Worm (Caenorhabditis elegans) whole organism, L1 larva: Measurements from ENCODE around the gene cylc-1.
A peak's percentile ranks its signal among the peaks of the same experiment; 100 is the strongest.

ENCODE experiments used
- C04F5.9 ChIP-seq: sonication (generic microtip); optimal IDR thresholded peaks from 2 replicates; lab custom pipeline; 2016; ENCODE audit warnings: missing genetic modification characterization, missing compliant biosample characterization
- C16A3.4 ChIP-seq: fragments of 150-350 bp; optimal IDR thresholded peaks from 2 replicates; lab custom pipeline; 2014; ENCODE audit warnings: missing biosample characterization, missing genetic modification characterization
- F16B12.6 ChIP-seq: fragments of 150-350 bp; optimal IDR thresholded peaks from 2 replicates; lab custom pipeline; 2014; ENCODE audit warnings: missing biosample characterization, missing genetic modification characterization
- Y116A8C.19 ChIP-seq: sonication (generic microtip); optimal IDR thresholded peaks from 2 replicates; lab custom pipeline; 2016; ENCODE audit warnings: missing compliant biosample characterization, missing genetic modification characterization, borderline replicate concordance
- alr-1 ChIP-seq: fragments of 200-800 bp; sonication (Bioruptor generic); optimal IDR thresholded peaks from 2 replicates; lab custom pipeline; 2018; ENCODE audit warnings: borderline replicate concordance, mild to moderate bottlenecking, missing genetic modification characterization, missing compliant biosample characterization
- aly-2 ChIP-seq: fragments of 150-350 bp; optimal IDR thresholded peaks from 2 replicates; lab custom pipeline; 2014; ENCODE audit warnings: missing biosample characterization, missing genetic modification characterization
- ama-1 ChIP-seq: fragments of 150-350 bp; optimal IDR thresholded peaks from 2 replicates; lab custom pipeline; 2014
- ceh-63 ChIP-seq: fragments of 200-800 bp; sonication (Bioruptor generic); optimal IDR thresholded peaks from 2 replicates; lab custom pipeline; 2018; ENCODE audit warnings: mild to moderate bottlenecking, missing genetic modification characterization, missing compliant biosample characterization
- ceh-8 ChIP-seq: fragments of 200-800 bp; sonication (Bioruptor generic); optimal IDR thresholded peaks from 2 replicates; lab custom pipeline; 2018; ENCODE audit warnings: mild to moderate bottlenecking, missing genetic modification characterization, moderate library complexity, missing compliant biosample characterization
- ceh-82 ChIP-seq, 3 experiments: fragments of 150-350 bp in 1 of 3; sonication (generic microtip) in 2 of 3; optimal IDR thresholded peaks; 2 replicates each; lab custom pipeline; 2014 to 2017; ENCODE audit warnings: missing biosample characterization in 3 of 3, missing genetic modification characterization in 3 of 3
- ceh-90 ChIP-seq: sonication (generic microtip); optimal IDR thresholded peaks from 2 replicates; lab custom pipeline; 2016; ENCODE audit warnings: missing genetic modification characterization, missing compliant biosample characterization
- ces-1 ChIP-seq: fragments of 150-350 bp; optimal IDR thresholded peaks from 2 replicates; lab custom pipeline; 2014; ENCODE audit warnings: missing biosample characterization, missing genetic modification reagents, missing genetic modification characterization
- dsc-1 ChIP-seq: sonication (generic microtip); optimal IDR thresholded peaks from 2 replicates; lab custom pipeline; 2016; ENCODE audit warnings: mild to moderate bottlenecking, missing genetic modification characterization, missing compliant biosample characterization
- efl-1 ChIP-seq, 4 experiments: fragments of 150-350 bp; optimal IDR thresholded peaks in 3 of 4; peaks in 1 of 4; 1 replicate in 1 of 4; 2 replicates in 3 of 4; lab custom pipeline; 2014; ENCODE audit warnings: missing biosample characterization in 2 of 4, missing genetic modification characterization in 2 of 4, missing genetic modification reagents in 2 of 4
- elt-2 ChIP-seq: sonication (generic microtip); optimal IDR thresholded peaks from 2 replicates; lab custom pipeline; 2016; ENCODE audit warnings: missing genetic modification characterization, mild to moderate bottlenecking, inconsistent platforms, missing compliant biosample characterization, missing genetic modification reagents
- elt-3 ChIP-seq, 6 experiments: fragments of 150-350 bp in 1 of 6; sonication (generic microtip); optimal IDR thresholded peaks; 2 replicates each; lab custom pipeline; 2017 to 2018; ENCODE audit warnings: missing biosample characterization in 6 of 6, missing genetic modification characterization in 6 of 6, inconsistent platforms in 1 of 6
- ets-5 ChIP-seq: fragments of 200-800 bp; sonication (Bioruptor generic); IDR thresholded peaks from 2 replicates; pipeline ENCODE4 v1.3.6; 2022; ENCODE audit warnings: missing genetic modification characterization, missing compliant biosample characterization
- fkh-8 ChIP-seq: sonication (generic microtip); optimal IDR thresholded peaks from 2 replicates; lab custom pipeline; 2016; ENCODE audit warnings: mild to moderate bottlenecking, missing genetic modification characterization, missing compliant biosample characterization
- fos-1 ChIP-seq: fragments of 150-350 bp; optimal IDR thresholded peaks from 2 replicates; lab custom pipeline; 2014; ENCODE audit warnings: missing biosample characterization, missing genetic modification characterization
- grh-1 ChIP-seq: fragments of 200-800 bp; sonication (Bioruptor generic); IDR thresholded peaks from 2 replicates; pipeline ENCODE4 v1.3.6; 2022; ENCODE audit warnings: missing genetic modification reagents, missing genetic modification characterization, missing compliant biosample characterization
- hlh-17 ChIP-seq: fragments of 200-800 bp; sonication (Bioruptor generic); optimal IDR thresholded peaks from 2 replicates; lab custom pipeline; 2018; ENCODE audit warnings: missing genetic modification characterization, mild to moderate bottlenecking, missing compliant biosample characterization, moderate library complexity, borderline replicate concordance
- hpl-2 ChIP-seq: fragments of 150-350 bp; optimal IDR thresholded peaks from 2 replicates; lab custom pipeline; 2014; ENCODE audit warnings: missing biosample characterization, missing genetic modification reagents, missing genetic modification characterization
- irx-1 ChIP-seq: sonication (generic microtip); optimal IDR thresholded peaks from 2 replicates; lab custom pipeline; 2016; ENCODE audit warnings: missing genetic modification characterization, missing compliant biosample characterization
- isw-1 ChIP-seq: fragments of 200-800 bp; sonication (Bioruptor generic); IDR thresholded peaks from 2 replicates; pipeline ENCODE4 v1.3.6; 2022; ENCODE audit warnings: missing genetic modification characterization, missing compliant biosample characterization
- lin-13 ChIP-seq: fragments of 150-350 bp; optimal IDR thresholded peaks from 2 replicates; lab custom pipeline; 2014; ENCODE audit warnings: missing biosample characterization, missing genetic modification reagents, missing genetic modification characterization
- lin-14 ChIP-seq: fragments of 200-800 bp; sonication (Bioruptor generic); optimal IDR thresholded peaks from 2 replicates; lab custom pipeline; 2018; ENCODE audit warnings: mild to moderate bottlenecking, missing genetic modification characterization, moderate library complexity, missing compliant biosample characterization
- lin-15B ChIP-seq: fragments of 150-350 bp; sonication (generic microtip); optimal IDR thresholded peaks from 3 replicates; lab custom pipeline; 2014; ENCODE audit warnings: missing biosample characterization, missing genetic modification characterization
- lin-35 ChIP-seq, 2 experiments: fragments of 150-350 bp; optimal IDR thresholded peaks; 2 replicates each; lab custom pipeline; 2014; ENCODE audit warnings: missing biosample characterization in 2 of 2, missing genetic modification characterization in 2 of 2, missing genetic modification reagents in 2 of 2
- mab-9 ChIP-seq: fragments of 200-800 bp; sonication (Bioruptor generic); IDR thresholded peaks from 2 replicates; pipeline ENCODE4 v1.3.6; 2022; ENCODE audit warnings: missing genetic modification reagents, missing genetic modification characterization, missing compliant biosample characterization
- mdl-1 ChIP-seq, 2 experiments: fragments of 150-350 bp; optimal IDR thresholded peaks; 2 replicates each; lab custom pipeline; 2014 to 2017; ENCODE audit warnings: missing biosample characterization in 2 of 2, missing genetic modification characterization in 2 of 2, inconsistent platforms in 1 of 2
- nhr-12 ChIP-seq: sonication (generic microtip); optimal IDR thresholded peaks from 2 replicates; lab custom pipeline; 2017; ENCODE audit warnings: missing biosample characterization, missing genetic modification characterization
- nhr-19 ChIP-seq: fragments of 200-800 bp; sonication (Bioruptor generic); conservative IDR thresholded peaks from 2 replicates; pipeline ENCODE4 v1.3.6; 2022; ENCODE audit warnings: missing genetic modification characterization, missing compliant biosample characterization
- nhr-47 ChIP-seq: sonication (generic microtip); optimal IDR thresholded peaks from 2 replicates; lab custom pipeline; 2016; ENCODE audit warnings: mild to moderate bottlenecking, missing genetic modification characterization, moderate library complexity, missing compliant biosample characterization
- nhr-71 ChIP-seq: sonication (generic microtip); optimal IDR thresholded peaks from 2 replicates; lab custom pipeline; 2016; ENCODE audit warnings: mild to moderate bottlenecking, missing genetic modification characterization, moderate library complexity, missing compliant biosample characterization
- nhr-76 ChIP-seq: sonication (generic microtip); optimal IDR thresholded peaks from 2 replicates; lab custom pipeline; 2017; ENCODE audit warnings: missing biosample characterization, missing genetic modification characterization
- nhr-77 ChIP-seq: fragments of 150-350 bp; optimal IDR thresholded peaks from 2 replicates; lab custom pipeline; 2014; ENCODE audit warnings: missing biosample characterization, missing genetic modification characterization
- nhr-85 ChIP-seq: sonication (generic microtip); peaks from one replicate; lab custom pipeline; 2016; ENCODE audit warnings: missing genetic modification characterization, inconsistent platforms, missing compliant biosample characterization
- pag-3 ChIP-seq: sonication (generic microtip); optimal IDR thresholded peaks from 2 replicates; lab custom pipeline; 2017; ENCODE audit warnings: missing genetic modification characterization, mild to moderate bottlenecking, missing compliant biosample characterization, antibody characterized with exemption, borderline replicate concordance; ENCODE audit not compliant: insufficient read depth
- pqm-1 ChIP-seq: sonication (generic microtip); optimal IDR thresholded peaks from 3 replicates; lab custom pipeline; 2017; ENCODE audit warnings: missing biosample characterization, missing genetic modification characterization
- rnt-1 ChIP-seq: sonication (generic microtip); optimal IDR thresholded peaks from 2 replicates; lab custom pipeline; 2016; ENCODE audit warnings: mild to moderate bottlenecking, missing genetic modification characterization, moderate library complexity, missing compliant biosample characterization
- snpc-4 ChIP-seq: fragments of 150-350 bp; optimal IDR thresholded peaks from 2 replicates; lab custom pipeline; 2014; ENCODE audit warnings: missing biosample characterization, missing genetic modification characterization
- sox-4 ChIP-seq: sonication (generic microtip); optimal IDR thresholded peaks from 2 replicates; lab custom pipeline; 2016; ENCODE audit warnings: missing genetic modification characterization, missing compliant biosample characterization
- sptf-1 ChIP-seq: fragments of 150-350 bp; optimal IDR thresholded peaks from 2 replicates; lab custom pipeline; 2014; ENCODE audit warnings: missing biosample characterization, missing genetic modification characterization
- tbx-2 ChIP-seq: sonication (generic microtip); optimal IDR thresholded peaks from 2 replicates; lab custom pipeline; 2016; ENCODE audit warnings: missing genetic modification characterization, missing compliant biosample characterization
- tlp-1 ChIP-seq: fragments of 150-350 bp; optimal IDR thresholded peaks from 2 replicates; lab custom pipeline; 2014; ENCODE audit warnings: missing biosample characterization, missing genetic modification characterization
- unc-130 ChIP-seq: fragments of 150-350 bp; optimal IDR thresholded peaks from 2 replicates; lab custom pipeline; 2017; ENCODE audit warnings: missing biosample characterization, missing genetic modification characterization, inconsistent platforms
- unc-62 ChIP-seq: fragments of 150-350 bp; optimal IDR thresholded peaks from 2 replicates; lab custom pipeline; 2014; ENCODE audit warnings: missing biosample characterization, missing genetic modification reagents, missing genetic modification characterization
- unc-86 ChIP-seq: sonication (generic microtip); optimal IDR thresholded peaks from 2 replicates; lab custom pipeline; 2016; ENCODE audit warnings: missing genetic modification characterization, missing compliant biosample characterization
- vab-15 ChIP-seq: sonication (generic microtip); optimal IDR thresholded peaks from 2 replicates; lab custom pipeline; 2017; ENCODE audit warnings: missing genotype, mild to moderate bottlenecking, missing genetic modification characterization, missing compliant biosample characterization
- xbp-1 ChIP-seq: sonication (generic microtip); optimal IDR thresholded peaks from 2 replicates; lab custom pipeline; 2016; ENCODE audit warnings: missing genetic modification characterization, missing compliant biosample characterization
- zag-1 ChIP-seq: fragments of 150-350 bp; optimal IDR thresholded peaks from 2 replicates; lab custom pipeline; 2014; ENCODE audit warnings: missing biosample characterization, missing genetic modification characterization
- ztf-11 ChIP-seq, 2 experiments: sonication (generic microtip); optimal IDR thresholded peaks; 2 replicates each; lab custom pipeline; 2016 to 2017; ENCODE audit warnings: missing genetic modification characterization in 2 of 2, missing biosample characterization in 1 of 2, missing compliant biosample characterization in 1 of 2
- ztf-4 ChIP-seq: fragments of 150-350 bp; optimal IDR thresholded peaks from 2 replicates; lab custom pipeline; 2014; ENCODE audit warnings: missing biosample characterization, missing genetic modification characterization

The cylc-1 gene

ce11 chrIV:5209390-5209789, 16.2 kb downstream of the cylc-1 start, which contains the start of the genes Y59E9AL.36 and nbet-1:
Gene Y59E9AL.36, minus strand, starts transcription at chrIV:5209481.
Gene nbet-1, plus strand, starts transcription at chrIV:5209501.
- TF ChIP-seq nhr-77 (tag; lab: Kevin White, UChicago): peak; percentile 64
- peak; percentile 71 for TF ChIP-seq nhr-85
- TF ChIP-seq pqm-1 (tag; lab: Kevin White, UChicago): no peak
- TF ChIP-seq hpl-2 (GFP tag; lab: Kevin White, UChicago): peak; percentile 15
- peak; percentile 73 for TF ChIP-seq lin-14 (GFP tag; lab: Kevin White, UChicago)
- peak; percentile 97 for TF ChIP-seq lin-15B (tag; lab: Kevin White, UChicago)
- TF ChIP-seq ama-1: no peak
- no peak for TF ChIP-seq aly-2 (tag; lab: Kevin White, UChicago)
- TF ChIP-seq efl-1 (optimal IDR thresholded peaks at IDR 0.05; lab: Kevin White, UChicago): peak; percentile 89 to 91
- TF ChIP-seq efl-1 (GFP tag; optimal IDR thresholded peaks at IDR 0.05 in 1 of 2; lab: Kevin White, UChicago): peak; percentile 89 to 99
- no peak for TF ChIP-seq ces-1 (GFP tag; lab: Kevin White, UChicago)
- TF ChIP-seq F16B12.6 (tag; lab: Kevin White, UChicago): peak; percentile 97
- TF ChIP-seq alr-1: no peak
- TF ChIP-seq irx-1 (tag; lab: Kevin White, UChicago): peak; percentile 61
- no peak for TF ChIP-seq ztf-4
- no peak for TF ChIP-seq zag-1 (tag; lab: Kevin White, UChicago)
- TF ChIP-seq fkh-8: peak; percentile 55
- TF ChIP-seq unc-62 (GFP tag; lab: Kevin White, UChicago): no peak
- TF ChIP-seq nhr-76 (tag; lab: Kevin White, UChicago): no peak
- peak; percentile 64 for TF ChIP-seq isw-1 (GFP tag; lab: Robert Waterston, UW)
- TF ChIP-seq grh-1 (GFP tag; lab: Robert Waterston, UW): peak; percentile 65
- TF ChIP-seq lin-13 (GFP tag; lab: Kevin White, UChicago): peak; percentile 61
- TF ChIP-seq Y116A8C.19: no peak
- TF ChIP-seq elt-2 (tag; lab: Kevin White, UChicago): peak; percentile 15
- peak; percentile 45 for TF ChIP-seq snpc-4 (tag; lab: Kevin White, UChicago)
- TF ChIP-seq ceh-82 (tag; optimal IDR thresholded peaks at IDR 0.05; lab: Kevin White, UChicago): peak; percentile 39 to 90 (median 68)
- TF ChIP-seq lin-35 (GFP tag; optimal IDR thresholded peaks at IDR 0.05; lab: Kevin White, UChicago): peak; percentile 86 to 95
- TF ChIP-seq ets-5 (GFP tag; lab: Robert Waterston, UW): no peak
- TF ChIP-seq rnt-1 (tag; lab: Kevin White, UChicago): peak; percentile 84
- TF ChIP-seq pag-3 (tag; lab: Kevin White, UChicago): no peak
- TF ChIP-seq tlp-1 (tag; lab: Kevin White, UChicago): no peak
- TF ChIP-seq C16A3.4: peak; percentile 90
- TF ChIP-seq xbp-1: peak; percentile 81
- no peak for TF ChIP-seq hlh-17 (GFP tag; lab: Kevin White, UChicago)
- TF ChIP-seq fos-1: peak; percentile 57
- TF ChIP-seq sptf-1 (tag; lab: Kevin White, UChicago): no peak
- peak; percentile 56 for TF ChIP-seq unc-86 (tag; lab: Kevin White, UChicago)
- peak; percentile 53 for TF ChIP-seq nhr-19
- peak in 1 of 2 experiments; percentile 78 for TF ChIP-seq mdl-1 (tag; optimal IDR thresholded peaks at IDR 0.05; lab: Kevin White, UChicago)
- peak; percentile 89 for TF ChIP-seq unc-130
- TF ChIP-seq mab-9 (GFP tag; lab: Robert Waterston, UW): no peak
- TF ChIP-seq ztf-11 (tag; optimal IDR thresholded peaks at IDR 0.05; lab: Kevin White, UChicago): no peak
- TF ChIP-seq sox-4 (tag; lab: Kevin White, UChicago): no peak
- no peak for TF ChIP-seq ceh-8
- peak; percentile 70 for TF ChIP-seq tbx-2 (tag; lab: Kevin White, UChicago)
- TF ChIP-seq nhr-47: peak; percentile 85
- TF ChIP-seq elt-3 (tag; optimal IDR thresholded peaks at IDR 0.05; lab: Kevin White, UChicago): peak in 2 of 6 experiments; percentile 37 to 40
- no peak for TF ChIP-seq nhr-12 (tag; lab: Kevin White, UChicago)
- TF ChIP-seq dsc-1 (tag; lab: Kevin White, UChicago): peak; percentile 51
- TF ChIP-seq C04F5.9 (tag; lab: Kevin White, UChicago): peak; percentile 41
- no peak for TF ChIP-seq ceh-90 (tag; lab: Kevin White, UChicago)
- no peak for TF ChIP-seq ceh-63
- TF ChIP-seq nhr-71 (tag; lab: Kevin White, UChicago): peak; percentile 82
- TF ChIP-seq vab-15 (tag; lab: Kevin White, UChicago): peak; percentile 56
